Worm (Caenorhabditis elegans): ENCODE results near the gene F13B6.1.
"Not testable (repeated sequence)": the region's sequence is repeated elsewhere in the genome, so short reads cannot be mapped to it uniquely, and the experiment has no call there.

Gene F13B6.1

DNA sequence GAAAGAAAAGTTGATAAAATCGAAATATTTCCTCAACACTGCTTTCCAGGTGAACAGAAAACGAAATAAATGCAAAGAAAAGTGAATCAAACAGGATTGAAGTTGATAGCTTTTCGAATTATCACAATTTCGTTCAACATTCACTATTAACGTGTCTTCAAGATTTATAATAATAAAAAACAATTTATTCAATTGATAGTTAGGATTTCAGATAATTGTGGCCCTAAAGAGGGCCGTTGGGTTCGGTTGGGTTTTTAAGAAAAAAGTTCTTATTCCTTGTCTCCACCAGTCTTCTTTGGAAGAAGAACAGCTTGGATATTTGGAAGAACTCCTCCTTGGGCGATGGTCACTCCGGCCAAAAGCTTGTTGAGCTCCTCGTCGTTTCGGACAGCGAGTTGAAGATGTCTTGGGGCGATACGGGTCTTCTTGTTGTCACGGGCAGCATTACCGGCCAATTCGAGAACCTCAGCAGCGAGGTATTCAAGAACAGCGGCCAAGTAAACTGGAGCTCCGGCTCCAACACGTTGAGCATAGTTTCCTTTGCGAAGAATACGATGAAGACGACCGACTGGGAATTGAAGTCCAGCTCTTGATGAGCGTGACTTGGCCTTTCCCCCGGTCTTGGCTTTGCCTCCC is 29.4 kb downstream of the F13B6.1 start:
- TF ChIP-seq ceh-40 (GFP tag; IDR thresholded peaks at IDR 0.05), result 0 out of 2 replicates have a peak, but pooled peaks have one; percentile 3
- TF ChIP-seq egrh-3 (GFP tag; IDR thresholded peaks at IDR 0.05), result peak; percentile 40; the same call in 1 of the 2 replicates
- TF ChIP-seq Y79H2A.3 (GFP tag; conservative IDR thresholded peaks at IDR 0.05), result peak; percentile 49; the same call in 1 of the 2 replicates
- TF ChIP-seq lin-26 (GFP tag; IDR thresholded peaks at IDR 0.05), result peak; percentile 87
- TF ChIP-seq Y95B8A.8 (GFP tag; IDR thresholded peaks at IDR 0.05), result peak; percentile 51; the same call in 1 of the 2 replicates
- not testable (repeated sequence) for TF ChIP-seq cebp-1 (GFP tag; IDR thresholded peaks at IDR 0.05); ama-1 (optimal IDR thresholded peaks at IDR 0.05); snpc-4 (GFP tag; optimal IDR thresholded peaks at IDR 0.05)
- peak; percentile 5 for TF ChIP-seq cebp-1 (tag; optimal IDR thresholded peaks at IDR 0.05)
- 0 out of 2 replicates have a peak, but pooled peaks have one; percentile 69 for TF ChIP-seq sea-2 (GFP tag; IDR thresholded peaks at IDR 0.05)
- TF ChIP-seq rec-8 (tag; optimal IDR thresholded peaks at IDR 0.05), result peak in 1 of 2 experiments; percentile 38
- peak; percentile 49 for TF ChIP-seq F49E8.2 (tag; optimal IDR thresholded peaks at IDR 0.05; ENCODE audit: insufficient read depth)
- TF ChIP-seq lsl-1 (GFP tag; optimal IDR thresholded peaks at IDR 0.05), result peak; percentile 31
- TF ChIP-seq snpc-3.4 (tag; optimal IDR thresholded peaks at IDR 0.05), result peak; percentile 49
- 0 out of 2 replicates have a peak, but pooled peaks have one; percentile 34 for TF ChIP-seq B0336.3 (GFP tag; IDR thresholded peaks at IDR 0.05)
- TF ChIP-seq lin-54 (GFP tag; optimal IDR thresholded peaks at IDR 0.05), result peak; percentile 47
- peak; percentile 32 to 33 for TF ChIP-seq ama-1 (GFP tag; optimal IDR thresholded peaks at IDR 0.05)
- peak; percentile 25; the same call in 1 of the 2 replicates for TF ChIP-seq rcor-1 (GFP tag; IDR thresholded peaks at IDR 0.05)
- TF ChIP-seq snpc-4 (tag; optimal IDR thresholded peaks at IDR 0.05), result peak in 1 of 4 experiments; percentile 43
- TF ChIP-seq ekl-4 (GFP tag; IDR thresholded peaks at IDR 0.05), result peak; percentile 37; the same call in 1 of the 2 replicates
- TF ChIP-seq snpc-1.3 (tag; optimal IDR thresholded peaks at IDR 0.05; ENCODE audit: insufficient read depth), result peak; percentile 2
- TF ChIP-seq hrde-1 (tag; optimal IDR thresholded peaks at IDR 0.05; ENCODE audit: borderline replicate concordance), result peak; percentile 92
- peak; percentile 53; the same call in 1 of the 2 replicates for TF ChIP-seq egl-44 (GFP tag; IDR thresholded peaks at IDR 0.05)

DNA sequence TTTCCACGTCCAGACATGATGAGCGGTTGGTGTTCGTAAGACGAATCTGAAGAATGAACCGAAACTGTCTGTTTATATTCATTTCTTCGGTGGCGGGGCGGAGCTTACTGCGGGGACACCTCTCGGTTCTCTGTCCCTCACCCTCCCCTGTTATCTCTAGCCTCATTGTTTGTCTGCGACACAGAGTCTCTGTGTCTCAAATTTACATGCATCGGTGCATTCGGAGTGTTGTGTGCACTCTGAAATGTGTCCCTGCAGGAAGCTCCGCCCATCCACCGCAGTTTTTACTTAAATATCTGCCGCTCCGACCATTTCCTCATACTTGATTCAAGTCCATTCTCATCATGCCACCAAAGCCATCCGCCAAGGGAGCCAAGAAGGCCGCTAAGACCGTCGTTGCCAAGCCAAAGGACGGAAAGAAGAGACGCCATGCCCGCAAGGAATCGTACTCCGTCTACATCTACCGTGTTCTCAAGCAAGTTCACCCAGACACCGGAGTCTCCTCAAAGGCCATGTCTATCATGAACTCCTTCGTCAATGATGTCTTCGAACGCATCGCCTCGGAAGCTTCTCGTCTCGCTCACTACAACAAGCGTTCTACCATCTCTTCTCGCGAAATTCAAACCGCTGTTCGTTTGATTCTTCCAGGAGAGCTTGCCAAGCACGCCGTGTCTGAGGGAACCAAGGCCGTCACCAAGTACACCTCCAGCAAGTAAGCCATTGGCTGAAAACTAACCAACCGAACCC is 30.0 kb downstream of the F13B6.1 start, which contains the start of the genes his-61 and his-62:
his-61 (minus strand) TSS at position 17 of the 747 bp plus-strand sequence.
his-62 (plus strand) TSS at position 345 of the 747 bp plus-strand sequence.
- TF ChIP-seq lin-26 (GFP tag; IDR thresholded peaks at IDR 0.05) (peak; percentile 92), efl-1 (GFP tag; optimal IDR thresholded peaks at IDR 0.05) (no peak), Y53F4B.3 (GFP tag; IDR thresholded peaks at IDR 0.05) (no peak), madf-8 (GFP tag; conservative IDR thresholded peaks at IDR 0.05) (0 out of 2 replicates have a peak, but pooled peaks have one; percentile 26), attf-3 (GFP tag; conservative IDR thresholded peaks at IDR 0.05) (no peak), F22D6.2 (tag; optimal IDR thresholded peaks at IDR 0.05) (no peak), ztf-28 (GFP tag; IDR thresholded peaks at IDR 0.05) (peak; percentile 76; the same call in 1 of the 2 replicates), rcor-1 (GFP tag; IDR thresholded peaks at IDR 0.05) (peak; percentile 9; the same call in 1 of the 2 replicates), dpff-1 (tag; optimal IDR thresholded peaks at IDR 0.05) (no peak), Y95B8A.8 (GFP tag; IDR thresholded peaks at IDR 0.05) (0 out of 2 replicates have a peak, but pooled peaks have one; percentile 70), hrde-1 (tag; optimal IDR thresholded peaks at IDR 0.05; ENCODE audit: borderline replicate concordance) (peak; percentile 20), die-1 (tag; optimal IDR thresholded peaks at IDR 0.05) (no peak), F57C9.4 (tag; optimal IDR thresholded peaks at IDR 0.05) (no peak), hmg-1.2 (GFP tag; IDR thresholded peaks at IDR 0.05) (peak; percentile 80), unc-62 (GFP tag; optimal IDR thresholded peaks at IDR 0.05) (no peak), attf-5 (GFP tag; optimal IDR thresholded peaks at IDR 0.05) (no peak), ceh-58 (GFP tag; IDR thresholded peaks at IDR 0.05) (no peak), lin-54 (GFP tag; optimal IDR thresholded peaks at IDR 0.05) (no peak), ceh-40 (GFP tag; IDR thresholded peaks at IDR 0.05) (no peak), F49E8.2 (tag; optimal IDR thresholded peaks at IDR 0.05; ENCODE audit: insufficient read depth) (peak; percentile 89), athp-1 (tag; optimal IDR thresholded peaks at IDR 0.05) (no peak), attf-6 (GFP tag; IDR thresholded peaks at IDR 0.05) (peak; percentile 80; the same call in 1 of the 2 replicates), xnd-1 (tag; optimal IDR thresholded peaks at IDR 0.05) (no peak), tbp1 (GFP tag; optimal IDR thresholded peaks at IDR 0.05) (peak; percentile 71), snpc-4 (GFP tag; optimal IDR thresholded peaks at IDR 0.05) (no peak), snpc-4 (tag; optimal IDR thresholded peaks at IDR 0.05) (peak; percentile 4 to 74 (median 61)), atf-7 (tag; optimal IDR thresholded peaks at IDR 0.05) (no peak), ekl-4 (GFP tag; IDR thresholded peaks at IDR 0.05) (peak; percentile 39), ztf-26 (tag; optimal IDR thresholded peaks at IDR 0.05) (no peak), gei-17 (GFP tag; optimal IDR thresholded peaks at IDR 0.05) (no peak)

Data from whole organism, young adult.